Worm (Caenorhabditis elegans): ENCODE data around the gene F25D1.5.

DNA sequence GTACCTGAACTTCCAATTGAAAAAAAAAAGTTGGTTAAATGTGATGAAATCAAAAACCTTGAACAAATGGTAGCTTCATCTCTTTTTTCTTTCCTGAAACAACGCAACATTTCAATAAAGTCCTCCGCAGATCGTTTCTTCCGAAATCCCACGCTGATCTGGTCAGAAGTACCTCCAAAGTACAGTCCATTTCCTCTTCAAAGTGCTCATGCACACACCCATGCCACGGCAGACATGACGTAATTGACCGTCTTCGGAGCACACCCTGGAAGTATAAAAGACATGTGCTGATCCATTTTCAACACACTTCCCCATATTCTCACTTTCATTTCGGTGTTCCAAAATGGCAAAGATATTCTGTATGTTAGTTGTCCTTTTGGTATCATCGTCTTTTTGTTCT lies 42.7 kb downstream of the F25D1.5 start, which contains the start of gene C35A5.10:
- no peak for TF ChIP-seq lsy-2 (tag; optimal IDR thresholded peaks at IDR 0.05)
- TF ChIP-seq mdl-1 (tag; optimal IDR thresholded peaks at IDR 0.05), result no peak
- TF ChIP-seq daf-12 (tag; optimal IDR thresholded peaks at IDR 0.05), result no peak
- TF ChIP-seq T20F7.1 (GFP tag; optimal IDR thresholded peaks at IDR 0.05), result no peak
- TF ChIP-seq tra-1 (GFP tag; IDR thresholded peaks at IDR 0.05), result no peak
- no peak for TF ChIP-seq ztf-11 (tag; optimal IDR thresholded peaks at IDR 0.05)
- no peak for TF ChIP-seq F49E8.2 (tag; optimal IDR thresholded peaks at IDR 0.05; ENCODE audit: borderline replicate concordance)
- no peak for TF ChIP-seq lin-15B (tag; optimal IDR thresholded peaks at IDR 0.05)
- TF ChIP-seq mxl-3 (GFP tag; optimal IDR thresholded peaks at IDR 0.05), result no peak
- TF ChIP-seq pqm-1 (tag; optimal IDR thresholded peaks at IDR 0.05), result no peak

Data from whole organism, L4 larva.